Worm (Caenorhabditis elegans): ENCODE data around the gene math-8.

- TF ChIP-seq php-3 (GFP tag; IDR thresholded peaks at IDR 0.05) (no peak), dpl-1 (GFP tag; optimal IDR thresholded peaks at IDR 0.05) (no peak), R02D3.7 (tag; optimal IDR thresholded peaks at IDR 0.05) (no peak), nhr-237 (tag; optimal IDR thresholded peaks at IDR 0.05) (no peak), lin-39 (tag; optimal IDR thresholded peaks at IDR 0.05) (no peak), mdl-1 (tag; optimal IDR thresholded peaks at IDR 0.05) (no peak), hlh-11 (tag; optimal IDR thresholded peaks at IDR 0.05) (no peak)
Measured at ce11 chrII:1844552-1844951, 44.4 kb downstream of the math-8 start.
